Worm (Caenorhabditis elegans): ENCODE measurements around the gene C50F4.9.

- no peak for TF ChIP-seq unc-39 (tag; optimal IDR thresholded peaks at IDR 0.05)
- no peak for TF ChIP-seq ztf-11 (tag; optimal IDR thresholded peaks at IDR 0.05)
- TF ChIP-seq nhr-2 (tag; optimal IDR thresholded peaks at IDR 0.05) = no peak
- no peak for TF ChIP-seq snpc-4 (tag; optimal IDR thresholded peaks at IDR 0.05)
- TF ChIP-seq ceh-83 (GFP tag; optimal IDR thresholded peaks at IDR 0.05) = no peak
- TF ChIP-seq nhr-12 (tag; optimal IDR thresholded peaks at IDR 0.05) = no peak
- TF ChIP-seq unc-62 (GFP tag; optimal IDR thresholded peaks at IDR 0.05) = no peak
- TF ChIP-seq ceh-43 (GFP tag; optimal IDR thresholded peaks at IDR 0.05) = no peak
Measured at ce11 chrV:9531477-9531876, 7.5 kb upstream of the C50F4.9 start, which contains the start of the genes C50F4.10 and pfk-1.2.

Measured in whole organism, mixed stage, embryonic.